Worm (Caenorhabditis elegans): ENCODE results near the gene W03C9.8.

- TF ChIP-seq R02D3.7 (tag; optimal IDR thresholded peaks at IDR 0.05) (no peak), nhr-12 (tag; optimal IDR thresholded peaks at IDR 0.05) (no peak), mbf-1 (tag; optimal IDR thresholded peaks at IDR 0.05) (no peak)
Measured at ce11 chrII:11910569-11910968, 38.0 kb upstream of the W03C9.8 start.
